Worm (Caenorhabditis elegans): Measurements from ENCODE around the gene C42C1.8.

ce11 chrIV:12265877-12266276, 25.0 kb upstream of the C42C1.8 start:
- TF ChIP-seq dao-5 (tag; optimal IDR thresholded peaks at IDR 0.05), result no peak
- TF ChIP-seq W03F9.2 (tag; optimal IDR thresholded peaks at IDR 0.05), result no peak
- TF ChIP-seq him-1 (tag; optimal IDR thresholded peaks at IDR 0.05), result no peak
